Worm (Caenorhabditis elegans) whole organism, L2 larva: ENCODE measurements around the gene grwd-1.

Experiments used
- Y55F3AM.14 ChIP-seq: fragments of 200-800 bp; sonication (Bioruptor generic); optimal IDR thresholded peaks from 2 replicates; lab custom pipeline; 2018; ENCODE audit warnings: mild to moderate bottlenecking, missing genetic modification characterization, missing compliant biosample characterization
- ZK546.5 ChIP-seq: sonication (generic microtip); optimal IDR thresholded peaks from 2 replicates; lab custom pipeline; 2017; ENCODE audit warnings: missing biosample characterization, missing genetic modification characterization
- egl-27 ChIP-seq: sonication (generic microtip); optimal IDR thresholded peaks from 3 replicates; lab custom pipeline; 2017; ENCODE audit warnings: missing biosample characterization, missing genetic modification reagents, missing genetic modification characterization
- fos-1 ChIP-seq: fragments of 150-350 bp; optimal IDR thresholded peaks from 2 replicates; lab custom pipeline; 2014; ENCODE audit warnings: missing biosample characterization, missing genetic modification characterization
- nhr-12 ChIP-seq: fragments of 150-350 bp; optimal IDR thresholded peaks from 2 replicates; lab custom pipeline; 2014; ENCODE audit warnings: missing biosample characterization, missing genetic modification characterization
- nhr-237 ChIP-seq: fragments of 150-350 bp; optimal IDR thresholded peaks from 2 replicates; lab custom pipeline; 2014; ENCODE audit warnings: missing biosample characterization, missing genetic modification characterization
- nhr-77 ChIP-seq: fragments of 150-350 bp; optimal IDR thresholded peaks from 2 replicates; lab custom pipeline; 2014; ENCODE audit warnings: missing biosample characterization, missing genetic modification characterization
- skn-1 ChIP-seq: sonication (generic microtip); optimal IDR thresholded peaks from 2 replicates; lab custom pipeline; 2017; ENCODE audit warnings: missing biosample characterization, missing genetic modification characterization
- sma-3 ChIP-seq: sonication (generic microtip); optimal IDR thresholded peaks from 2 replicates; lab custom pipeline; 2016; ENCODE audit warnings: missing genetic modification reagents, missing genetic modification characterization, missing compliant biosample characterization
- snpc-4 ChIP-seq: fragments of 150-350 bp; optimal IDR thresholded peaks from 2 replicates; lab custom pipeline; 2014; ENCODE audit warnings: missing biosample characterization, missing genetic modification characterization
- unc-39 ChIP-seq: fragments of 150-350 bp; optimal IDR thresholded peaks from 2 replicates; lab custom pipeline; 2014; ENCODE audit warnings: missing biosample characterization, missing genetic modification characterization
- unc-62 ChIP-seq: fragments of 150-350 bp; optimal IDR thresholded peaks from 2 replicates; lab custom pipeline; 2014; ENCODE audit warnings: missing biosample characterization, missing genetic modification reagents, missing genetic modification characterization
- ztf-11 ChIP-seq: sonication (generic microtip); optimal IDR thresholded peaks from 2 replicates; lab custom pipeline; 2017; ENCODE audit warnings: missing biosample characterization, missing genetic modification characterization

DNA sequence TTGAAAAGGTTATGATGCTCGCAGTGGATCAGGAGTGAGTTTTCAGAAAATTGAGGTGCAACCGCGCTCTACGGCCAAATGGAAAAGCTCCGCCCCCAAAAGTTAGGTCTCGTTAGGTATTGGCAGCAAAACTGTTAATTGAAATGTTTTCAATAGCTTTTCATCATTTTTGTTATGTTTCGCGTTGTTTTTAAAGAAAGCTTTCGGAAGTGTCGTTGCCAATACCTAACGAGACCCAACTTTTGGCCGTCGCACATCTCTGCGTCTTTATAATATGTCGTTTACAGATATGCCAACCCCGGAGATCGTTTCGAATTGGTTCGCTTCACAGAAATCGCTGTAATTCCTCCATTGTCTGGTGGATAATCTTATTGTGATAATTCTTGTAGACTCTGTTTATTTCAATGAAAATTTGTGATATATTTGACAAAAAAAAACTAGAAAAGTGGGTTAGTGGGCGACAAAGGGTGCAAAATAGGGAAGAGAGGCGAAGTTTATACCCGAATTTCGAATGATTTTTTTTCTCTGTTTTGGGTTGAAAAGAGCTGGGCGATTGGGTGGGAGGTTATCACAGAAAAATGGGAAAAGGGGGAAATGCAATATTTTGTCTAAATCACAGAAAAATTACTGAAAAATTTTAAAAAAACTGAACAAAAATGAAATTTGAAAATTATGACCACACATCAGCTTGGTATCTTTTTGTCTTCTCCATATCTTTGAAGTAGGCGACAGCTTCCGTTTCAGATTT, 43.2 kb downstream of the grwd-1 start:
- TF ChIP-seq nhr-12 (tag; lab: Kevin White, UChicago) (no peak), fos-1 (tag; lab: Kevin White, UChicago) (no peak), nhr-77 (tag; lab: Kevin White, UChicago) (no peak), unc-62 (GFP tag; lab: Kevin White, UChicago) (no peak), egl-27 (tag; lab: Kevin White, UChicago) (no peak), ZK546.5 (no peak), nhr-237 (tag; lab: Kevin White, UChicago) (no peak), sma-3 (GFP tag; lab: Kevin White, UChicago) (peak; percentile 2), ztf-11 (tag; lab: Kevin White, UChicago) (no peak), Y55F3AM.14 (GFP tag; lab: Kevin White, UChicago) (no peak), unc-39 (tag; lab: Kevin White, UChicago) (no peak), skn-1 (tag; lab: Kevin White, UChicago) (no peak), snpc-4 (no peak)
